Worm (Caenorhabditis elegans) whole organism, L1 larva: ENCODE results near the gene tsp-10.

Experiments used
- C04F5.9 ChIP-seq: sonication (generic microtip); optimal IDR thresholded peaks from 2 replicates; lab custom pipeline; 2016; ENCODE audit warnings: missing genetic modification characterization, missing compliant biosample characterization
- C16A3.4 ChIP-seq: fragments of 150-350 bp; optimal IDR thresholded peaks from 2 replicates; lab custom pipeline; 2014; ENCODE audit warnings: missing biosample characterization, missing genetic modification characterization
- C34B4.2 ChIP-seq: sonication (generic microtip); optimal IDR thresholded peaks from 2 replicates; lab custom pipeline; 2017; ENCODE audit warnings: mild to moderate bottlenecking, missing genetic modification characterization, missing compliant biosample characterization
- aha-1 ChIP-seq: fragments of 150-350 bp; optimal IDR thresholded peaks from 2 replicates; lab custom pipeline; 2014; ENCODE audit warnings: missing biosample characterization, missing genetic modification characterization
- blmp-1 ChIP-seq: fragments of 150-350 bp; optimal IDR thresholded peaks from 2 replicates; lab custom pipeline; 2014; ENCODE audit warnings: missing biosample characterization, missing genetic modification characterization
- ceh-8 ChIP-seq: fragments of 200-800 bp; sonication (Bioruptor generic); optimal IDR thresholded peaks from 2 replicates; lab custom pipeline; 2018; ENCODE audit warnings: mild to moderate bottlenecking, missing genetic modification characterization, moderate library complexity, missing compliant biosample characterization
- ces-1 ChIP-seq: fragments of 150-350 bp; optimal IDR thresholded peaks from 2 replicates; lab custom pipeline; 2014; ENCODE audit warnings: missing biosample characterization, missing genetic modification reagents, missing genetic modification characterization
- dpl-1 ChIP-seq, 3 experiments: fragments of 150-350 bp in 2 of 3; sonication (generic microtip) in 1 of 3; optimal IDR thresholded peaks; 2 replicates each; lab custom pipeline; 2014 to 2017; ENCODE audit warnings: missing biosample characterization in 3 of 3, missing genetic modification characterization in 3 of 3, missing genetic modification reagents in 3 of 3
- efl-3 ChIP-seq: fragments of 200-800 bp; sonication (Bioruptor generic); optimal IDR thresholded peaks from 2 replicates; lab custom pipeline; 2018; ENCODE audit warnings: mild to moderate bottlenecking, missing genetic modification characterization, missing compliant biosample characterization
- egl-27 ChIP-seq, 2 experiments: fragments of 150-350 bp in 1 of 2; sonication (generic microtip); optimal IDR thresholded peaks; 3 replicates each; lab custom pipeline; 2017 to 2018; ENCODE audit warnings: missing biosample characterization in 2 of 2, missing genetic modification characterization in 2 of 2, missing genetic modification reagents in 2 of 2
- elt-3 ChIP-seq, 6 experiments: fragments of 150-350 bp in 1 of 6; sonication (generic microtip); optimal IDR thresholded peaks; 2 replicates each; lab custom pipeline; 2017 to 2018; ENCODE audit warnings: missing biosample characterization in 6 of 6, missing genetic modification characterization in 6 of 6, inconsistent platforms in 1 of 6
- ets-5 ChIP-seq: fragments of 200-800 bp; sonication (Bioruptor generic); IDR thresholded peaks from 2 replicates; pipeline ENCODE4 v1.3.6; 2022; ENCODE audit warnings: missing genetic modification characterization, missing compliant biosample characterization
- fkh-4 ChIP-seq: sonication (generic microtip); optimal IDR thresholded peaks from 2 replicates; lab custom pipeline; 2016; ENCODE audit warnings: missing compliant biosample characterization, missing genetic modification characterization, borderline replicate concordance
- hlh-17 ChIP-seq: fragments of 200-800 bp; sonication (Bioruptor generic); optimal IDR thresholded peaks from 2 replicates; lab custom pipeline; 2018; ENCODE audit warnings: missing genetic modification characterization, mild to moderate bottlenecking, missing compliant biosample characterization, moderate library complexity, borderline replicate concordance
- hlh-4 ChIP-seq: sonication (generic microtip); optimal IDR thresholded peaks from 2 replicates; lab custom pipeline; 2016; ENCODE audit warnings: mild to moderate bottlenecking, missing genetic modification characterization, missing compliant biosample characterization
- hpl-2 ChIP-seq: fragments of 150-350 bp; optimal IDR thresholded peaks from 2 replicates; lab custom pipeline; 2014; ENCODE audit warnings: missing biosample characterization, missing genetic modification reagents, missing genetic modification characterization
- irx-1 ChIP-seq: sonication (generic microtip); optimal IDR thresholded peaks from 2 replicates; lab custom pipeline; 2016; ENCODE audit warnings: missing genetic modification characterization, missing compliant biosample characterization
- jun-1 ChIP-seq: fragments of 150-350 bp; optimal IDR thresholded peaks from 2 replicates; lab custom pipeline; 2014; ENCODE audit warnings: missing biosample characterization, missing genetic modification reagents, missing genetic modification characterization
- lin-13 ChIP-seq: fragments of 150-350 bp; optimal IDR thresholded peaks from 2 replicates; lab custom pipeline; 2014; ENCODE audit warnings: missing biosample characterization, missing genetic modification reagents, missing genetic modification characterization
- lin-39 ChIP-seq: fragments of 150-350 bp; optimal IDR thresholded peaks from 2 replicates; lab custom pipeline; 2014; ENCODE audit warnings: missing biosample characterization, missing genetic modification reagents, missing genetic modification characterization
- lsy-2 ChIP-seq, 2 experiments: fragments of 150-350 bp; optimal IDR thresholded peaks; 2 replicates each; lab custom pipeline; 2014; ENCODE audit warnings: missing biosample characterization in 2 of 2, missing genetic modification characterization in 2 of 2
- mab-9 ChIP-seq: fragments of 200-800 bp; sonication (Bioruptor generic); IDR thresholded peaks from 2 replicates; pipeline ENCODE4 v1.3.6; 2022; ENCODE audit warnings: missing genetic modification reagents, missing genetic modification characterization, missing compliant biosample characterization
- mdl-1 ChIP-seq, 2 experiments: fragments of 150-350 bp; optimal IDR thresholded peaks; 2 replicates each; lab custom pipeline; 2014 to 2017; ENCODE audit warnings: missing biosample characterization in 2 of 2, missing genetic modification characterization in 2 of 2, inconsistent platforms in 1 of 2
- nhr-11 ChIP-seq: fragments of 150-350 bp; optimal IDR thresholded peaks from 2 replicates; lab custom pipeline; 2014; ENCODE audit warnings: missing biosample characterization, missing genetic modification characterization
- nhr-12 ChIP-seq: sonication (generic microtip); optimal IDR thresholded peaks from 2 replicates; lab custom pipeline; 2017; ENCODE audit warnings: missing biosample characterization, missing genetic modification characterization
- nhr-19 ChIP-seq: fragments of 200-800 bp; sonication (Bioruptor generic); conservative IDR thresholded peaks from 2 replicates; pipeline ENCODE4 v1.3.6; 2022; ENCODE audit warnings: missing genetic modification characterization, missing compliant biosample characterization
- nhr-20 ChIP-seq: sonication (generic microtip); optimal IDR thresholded peaks from 2 replicates; lab custom pipeline; 2016; ENCODE audit warnings: mild to moderate bottlenecking, missing genetic modification characterization, missing compliant biosample characterization
- nhr-28 ChIP-seq: fragments of 150-350 bp; optimal IDR thresholded peaks from 2 replicates; lab custom pipeline; 2014; ENCODE audit warnings: missing biosample characterization, missing genetic modification characterization
- nhr-77 ChIP-seq: fragments of 150-350 bp; optimal IDR thresholded peaks from 2 replicates; lab custom pipeline; 2014; ENCODE audit warnings: missing biosample characterization, missing genetic modification characterization
- nhr-85 ChIP-seq: sonication (generic microtip); peaks from one replicate; lab custom pipeline; 2016; ENCODE audit warnings: missing genetic modification characterization, inconsistent platforms, missing compliant biosample characterization
- pag-3 ChIP-seq: sonication (generic microtip); optimal IDR thresholded peaks from 2 replicates; lab custom pipeline; 2017; ENCODE audit warnings: missing genetic modification characterization, mild to moderate bottlenecking, missing compliant biosample characterization, antibody characterized with exemption, borderline replicate concordance; ENCODE audit not compliant: insufficient read depth
- rnt-1 ChIP-seq: sonication (generic microtip); optimal IDR thresholded peaks from 2 replicates; lab custom pipeline; 2016; ENCODE audit warnings: mild to moderate bottlenecking, missing genetic modification characterization, moderate library complexity, missing compliant biosample characterization
- snu-23 ChIP-seq: sonication (generic microtip); optimal IDR thresholded peaks from 2 replicates; lab custom pipeline; 2016; ENCODE audit warnings: missing genetic modification characterization, missing compliant biosample characterization
- sup-37 ChIP-seq: fragments of 200-800 bp; sonication (Bioruptor generic); optimal IDR thresholded peaks from 2 replicates; lab custom pipeline; 2018; ENCODE audit warnings: mild to moderate bottlenecking, missing genetic modification characterization, missing compliant biosample characterization
- unc-62 ChIP-seq: fragments of 150-350 bp; optimal IDR thresholded peaks from 2 replicates; lab custom pipeline; 2014; ENCODE audit warnings: missing biosample characterization, missing genetic modification reagents, missing genetic modification characterization
- vab-15 ChIP-seq: sonication (generic microtip); optimal IDR thresholded peaks from 2 replicates; lab custom pipeline; 2017; ENCODE audit warnings: missing genotype, mild to moderate bottlenecking, missing genetic modification characterization, missing compliant biosample characterization
- zip-4 ChIP-seq: fragments of 200-800 bp; sonication (Bioruptor generic); optimal IDR thresholded peaks from 2 replicates; lab custom pipeline; 2018; ENCODE audit warnings: mild to moderate bottlenecking, missing genetic modification characterization, moderate library complexity, missing compliant biosample characterization

Gene tsp-10

DNA sequence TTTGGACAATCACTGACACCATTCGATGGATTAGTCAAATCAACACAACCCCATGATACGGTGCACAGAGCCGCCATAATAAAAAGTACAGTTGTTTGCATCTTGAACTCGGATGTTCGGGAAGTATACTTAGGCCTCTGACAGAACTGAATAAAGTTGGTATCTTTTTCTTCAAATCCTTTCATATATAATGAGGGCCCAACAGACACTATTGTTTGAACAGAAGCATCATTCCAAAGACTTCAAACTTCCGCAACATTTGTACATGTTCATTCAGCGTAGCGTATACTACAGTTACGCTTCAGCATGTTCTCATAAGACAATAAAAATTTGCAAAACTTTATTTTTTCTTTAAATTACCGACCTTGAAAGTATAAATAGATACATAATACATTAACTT, 33.6 kb downstream of the tsp-10 start, which contains the start of gene F41G3.19:
TSS of gene F41G3.19 (minus strand) at position 101 of the 400 bp plus-strand sequence.
- no peak for TF ChIP-seq irx-1 (tag; lab: Kevin White, UChicago)
- TF ChIP-seq ceh-8: no peak
- no peak for TF ChIP-seq nhr-77 (tag; lab: Kevin White, UChicago)
- TF ChIP-seq mdl-1 (tag; optimal IDR thresholded peaks at IDR 0.05; lab: Kevin White, UChicago): no peak
- TF ChIP-seq snu-23: no peak
- TF ChIP-seq blmp-1: no peak
- no peak for TF ChIP-seq hlh-4 (tag; lab: Kevin White, UChicago)
- TF ChIP-seq hpl-2 (GFP tag; lab: Kevin White, UChicago): no peak
- TF ChIP-seq unc-62 (GFP tag; lab: Kevin White, UChicago): no peak
- TF ChIP-seq lin-39: no peak
- no peak for TF ChIP-seq nhr-85 (tag; lab: Kevin White, UChicago)
- TF ChIP-seq, all 84 proteins: peak for 0

- TF ChIP-seq vab-15 (tag; lab: Kevin White, UChicago) (no peak), ces-1 (GFP tag; lab: Kevin White, UChicago) (no peak), dpl-1 (GFP tag; optimal IDR thresholded peaks at IDR 0.05; lab: Kevin White, UChicago) (no peak), aha-1 (tag; lab: Kevin White, UChicago) (no peak), fkh-4 (tag; lab: Kevin White, UChicago) (no peak), nhr-28 (tag; lab: Kevin White, UChicago) (no peak), C04F5.9 (tag; lab: Kevin White, UChicago) (no peak), nhr-12 (no peak), unc-62 (GFP tag; lab: Kevin White, UChicago) (no peak), ceh-8 (no peak), nhr-85 (tag; lab: Kevin White, UChicago) (no peak), C34B4.2 (tag; lab: Kevin White, UChicago) (no peak), egl-27 (tag; optimal IDR thresholded peaks at IDR 0.05; lab: Kevin White, UChicago) (no peak), C16A3.4 (tag; lab: Kevin White, UChicago) (no peak), irx-1 (tag; lab: Kevin White, UChicago) (no peak), pag-3 (tag; lab: Kevin White, UChicago) (no peak), zip-4 (GFP tag; lab: Kevin White, UChicago) (no peak), lsy-2 (tag; optimal IDR thresholded peaks at IDR 0.05; lab: Kevin White, UChicago) (no peak), nhr-11 (tag; lab: Kevin White, UChicago) (no peak)
These were observed 34.5 kb downstream of the tsp-10 start, which contains the start of gene F41G3.21 for ce11 chrII:6752850-6753249. Gene F41G3.21 (minus strand): TSS chrII:6752950.

DNA sequence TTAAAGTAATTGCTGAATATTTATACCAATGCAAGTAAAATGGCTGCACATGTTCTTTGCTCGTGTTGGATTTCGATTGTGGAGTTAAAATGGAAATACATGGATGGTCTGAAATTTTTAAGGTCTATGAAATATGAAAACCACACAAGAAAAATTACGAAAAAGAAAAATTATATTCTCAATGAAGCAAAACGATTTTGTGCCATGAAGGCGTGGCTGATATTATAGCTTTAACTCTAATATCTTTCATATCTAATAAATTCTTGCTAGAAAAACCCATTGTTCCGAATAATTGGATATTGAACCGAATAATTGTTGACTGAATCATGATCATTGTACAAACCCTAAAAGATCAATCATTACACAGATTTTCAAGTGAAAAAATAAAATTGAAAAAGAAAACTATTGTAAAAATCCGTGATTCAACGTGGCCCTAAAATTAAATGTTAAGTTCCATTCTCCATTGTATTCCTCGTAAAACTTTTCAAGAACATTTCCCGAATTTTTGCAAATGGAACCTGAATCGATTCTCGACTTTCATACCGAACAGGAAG, 36.4 kb downstream of the tsp-10 start, which contains the start of the genes srx-95 and fis-1:
TSS of gene srx-95 (minus strand) at position 101 of the 554 bp plus-strand sequence.
TSS of gene fis-1 (plus strand) at position 504 of the 554 bp plus-strand sequence.
- TF ChIP-seq nhr-77 (tag; lab: Kevin White, UChicago) (no peak), irx-1 (tag; lab: Kevin White, UChicago) (no peak), ets-5 (GFP tag; lab: Robert Waterston, UW) (no peak), mdl-1 (tag; optimal IDR thresholded peaks at IDR 0.05; lab: Kevin White, UChicago) (no peak), efl-3 (GFP tag; lab: Kevin White, UChicago) (no peak), lin-13 (GFP tag; lab: Kevin White, UChicago) (no peak), elt-3 (tag; optimal IDR thresholded peaks at IDR 0.05; lab: Kevin White, UChicago) (no peak), rnt-1 (tag; lab: Kevin White, UChicago) (no peak), jun-1 (tag; lab: Kevin White, UChicago) (no peak), C16A3.4 (tag; lab: Kevin White, UChicago) (no peak), nhr-20 (tag; lab: Kevin White, UChicago) (no peak), dpl-1 (GFP tag; optimal IDR thresholded peaks at IDR 0.05; lab: Kevin White, UChicago) (no peak), nhr-19 (GFP tag; lab: Robert Waterston, UW) (no peak), sup-37 (GFP tag; lab: Kevin White, UChicago) (no peak), hlh-17 (GFP tag; lab: Kevin White, UChicago) (no peak), mab-9 (GFP tag; lab: Robert Waterston, UW) (no peak)
- TF ChIP-seq, all 84 proteins: peak for 0
